Worm (Caenorhabditis elegans): Measurements from ENCODE around the gene kbp-3.

Gene kbp-3

DNA sequence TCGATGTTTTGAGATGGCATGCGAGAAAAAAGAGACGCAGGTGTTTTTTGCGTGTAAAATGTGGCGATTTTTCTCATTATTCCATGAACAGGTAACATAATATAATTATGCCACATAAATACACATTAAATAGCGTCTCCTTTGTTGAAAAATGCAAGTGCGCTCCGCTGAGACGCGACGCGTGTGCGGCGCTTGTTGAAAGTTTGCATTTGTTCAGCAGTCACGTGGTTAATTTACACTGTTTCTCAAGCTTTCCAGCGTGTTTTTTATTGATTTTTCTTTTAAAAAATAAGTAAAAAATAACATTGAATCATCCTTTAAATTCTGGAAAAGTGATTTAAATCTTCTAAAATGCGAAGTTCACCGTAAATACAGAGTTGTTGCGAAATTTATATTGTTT, 9.7 kb upstream of the kbp-3 start:
- TF ChIP-seq hmg-11 (tag; optimal IDR thresholded peaks at IDR 0.05) = peak; percentile 86
- TF ChIP-seq ama-1 (optimal IDR thresholded peaks at IDR 0.05) = no peak
- no peak for TF ChIP-seq nhr-12 (tag; optimal IDR thresholded peaks at IDR 0.05)
- peak; percentile 85 for TF ChIP-seq nhr-25 (tag; optimal IDR thresholded peaks at IDR 0.05)
- TF ChIP-seq R02D3.7 (tag; optimal IDR thresholded peaks at IDR 0.05) = no peak
- peak; percentile 70 for TF ChIP-seq nhr-43 (tag; optimal IDR thresholded peaks at IDR 0.05; ENCODE audit: poor library complexity, severe bottlenecking)
- peak; percentile 89 for TF ChIP-seq snpc-4 (tag; optimal IDR thresholded peaks at IDR 0.05)
- TF ChIP-seq nhr-76 (tag; optimal IDR thresholded peaks at IDR 0.05) = no peak
- TF ChIP-seq elt-3 (tag; optimal IDR thresholded peaks at IDR 0.05) = peak in 1 of 3 experiments; percentile 6
- TF ChIP-seq lsy-12 (tag; optimal IDR thresholded peaks at IDR 0.05) = peak; percentile 48
- TF ChIP-seq ztf-11 (tag; optimal IDR thresholded peaks at IDR 0.05) = no peak
- TF ChIP-seq pqm-1 (tag; optimal IDR thresholded peaks at IDR 0.05) = peak; percentile 61
- no peak for TF ChIP-seq fkh-2 (tag; optimal IDR thresholded peaks at IDR 0.05)
- peak; percentile 41 for TF ChIP-seq ztf-4 (tag; optimal IDR thresholded peaks at IDR 0.05)
- no peak for TF ChIP-seq unc-39 (tag; optimal IDR thresholded peaks at IDR 0.05)
- TF ChIP-seq nhr-67 (tag; optimal IDR thresholded peaks at IDR 0.05) = no peak
- TF ChIP-seq egl-5 (tag; optimal IDR thresholded peaks at IDR 0.05) = peak; percentile 98
- peak; percentile 89 for TF ChIP-seq lin-39 (tag; optimal IDR thresholded peaks at IDR 0.05)
- TF ChIP-seq ceh-9 (tag; optimal IDR thresholded peaks at IDR 0.05) = no peak
- peak; percentile 77 for TF ChIP-seq ceh-28 (tag; optimal IDR thresholded peaks at IDR 0.05)
- peak; percentile 81 for TF ChIP-seq nhr-23 (tag; optimal IDR thresholded peaks at IDR 0.05)
- TF ChIP-seq nhr-237 (tag; optimal IDR thresholded peaks at IDR 0.05) = no peak
- no peak for TF ChIP-seq ceh-16 (tag; optimal IDR thresholded peaks at IDR 0.05)
- peak; percentile 56 for TF ChIP-seq elt-2 (tag; optimal IDR thresholded peaks at IDR 0.05)
- TF ChIP-seq ceh-82 (tag; optimal IDR thresholded peaks at IDR 0.05) = no peak
- peak; percentile 93 for TF ChIP-seq lin-15B (tag; optimal IDR thresholded peaks at IDR 0.05)
- TF ChIP-seq tbx-2 (tag; optimal IDR thresholded peaks at IDR 0.05) = peak; percentile 16
- no peak for TF ChIP-seq aly-2 (tag; optimal IDR thresholded peaks at IDR 0.05)
- peak; percentile 91 for TF ChIP-seq nfya-1 (tag; optimal IDR thresholded peaks at IDR 0.05; ENCODE audit: insufficient read depth)
- TF ChIP-seq sea-2 (GFP tag; optimal IDR thresholded peaks at IDR 0.05) = no peak
- TF ChIP-seq nhr-77 (tag; optimal IDR thresholded peaks at IDR 0.05) = peak; percentile 6
- no peak for TF ChIP-seq mml-1 (tag; optimal IDR thresholded peaks at IDR 0.05)
- no peak for TF ChIP-seq skn-1 (tag; optimal IDR thresholded peaks at IDR 0.05)
- TF ChIP-seq pha-4 (tag; optimal IDR thresholded peaks at IDR 0.05) = peak; percentile 98
- TF ChIP-seq egl-27 (tag; optimal IDR thresholded peaks at IDR 0.05) = no peak
- TF ChIP-seq daf-12 (tag; optimal IDR thresholded peaks at IDR 0.05) = no peak
- TF ChIP-seq elt-1 (tag; optimal IDR thresholded peaks at IDR 0.05) = no peak
- TF ChIP-seq ZK546.5 (tag; optimal IDR thresholded peaks at IDR 0.05) = no peak
- no peak for TF ChIP-seq fos-1 (tag; optimal IDR thresholded peaks at IDR 0.05)
- TF ChIP-seq fkh-10 (GFP tag; optimal IDR thresholded peaks at IDR 0.05) = peak; percentile 46
- peak; percentile 60 for TF ChIP-seq jun-1 (tag; optimal IDR thresholded peaks at IDR 0.05)
- TF ChIP-seq eor-1 (tag; optimal IDR thresholded peaks at IDR 0.05) = peak in 1 of 2 experiments; percentile 51
- no peak for TF ChIP-seq nhr-28 (tag; optimal IDR thresholded peaks at IDR 0.05)
- no peak for TF ChIP-seq nhr-11 (tag; optimal IDR thresholded peaks at IDR 0.05)
- TF ChIP-seq zag-1 (tag; optimal IDR thresholded peaks at IDR 0.05) = no peak
- no peak for TF ChIP-seq unc-62 (GFP tag; optimal IDR thresholded peaks at IDR 0.05)
- TF ChIP-seq mdl-1 (tag; optimal IDR thresholded peaks at IDR 0.05) = peak; percentile 51

DNA sequence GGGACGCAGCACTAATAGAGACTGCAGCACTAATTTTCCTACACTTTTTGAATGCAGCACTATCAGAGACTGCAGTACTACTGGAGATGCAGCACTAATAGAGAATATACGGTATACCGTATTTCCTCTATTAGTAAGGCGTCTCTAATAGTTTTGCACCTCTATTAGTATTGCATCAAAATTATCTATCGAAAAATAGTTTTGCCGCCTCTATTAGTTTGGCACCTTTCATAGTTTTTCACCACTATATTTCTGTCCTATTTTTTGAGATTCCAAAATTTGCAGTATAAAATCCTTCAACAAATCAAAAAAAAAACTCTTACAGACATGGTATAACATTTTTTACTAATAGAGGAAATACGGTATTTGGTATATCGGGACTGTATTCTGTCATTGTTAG, 3.9 kb upstream of the kbp-3 start:
- no peak for TF ChIP-seq pqm-1 (tag; optimal IDR thresholded peaks at IDR 0.05)
- TF ChIP-seq nhr-237 (tag; optimal IDR thresholded peaks at IDR 0.05) = no peak
- TF ChIP-seq tbx-2 (tag; optimal IDR thresholded peaks at IDR 0.05) = no peak
- no peak for TF ChIP-seq nhr-23 (tag; optimal IDR thresholded peaks at IDR 0.05)
- no peak for TF ChIP-seq nhr-12 (tag; optimal IDR thresholded peaks at IDR 0.05)
